Worm (Caenorhabditis elegans) whole organism, L4 larva: ENCODE measurements around the gene F13B6.3.

Experiments used
- D1046.2 ChIP-seq: fragments of 200-800 bp; sonication (Bioruptor generic); IDR thresholded peaks from 2 replicates; pipeline ENCODE4 v1.3.6; 2022; ENCODE audit warnings: missing genetic modification characterization, missing compliant biosample characterization
- F26F4.8 ChIP-seq: fragments of 200-800 bp; sonication (Bioruptor generic); conservative IDR thresholded peaks from 2 replicates; pipeline ENCODE4 v1.3.6; 2022; ENCODE audit warnings: missing genetic modification characterization, missing compliant biosample characterization
- F37D6.2 ChIP-seq: sonication (generic microtip); optimal IDR thresholded peaks from 2 replicates; lab custom pipeline; 2016; ENCODE audit warnings: mild to moderate bottlenecking, missing genetic modification characterization, missing compliant biosample characterization
- F49E8.2 ChIP-seq: sonication (generic microtip); optimal IDR thresholded peaks from 2 replicates; lab custom pipeline; 2016; ENCODE audit warnings: missing compliant biosample characterization, mild to moderate bottlenecking, missing genetic modification characterization, borderline replicate concordance
- T26A8.4 ChIP-seq: fragments of 200-800 bp; sonication (Bioruptor generic); IDR thresholded peaks from 2 replicates; pipeline ENCODE4 v1.3.6; 2022; ENCODE audit warnings: missing genetic modification characterization, missing compliant biosample characterization
- Y105C5A.15 ChIP-seq: fragments of 200-800 bp; sonication (Bioruptor generic); IDR thresholded peaks from 2 replicates; pipeline ENCODE4 v1.3.6; 2022; ENCODE audit warnings: missing genetic modification characterization, missing compliant biosample characterization
- Y75B8A.6 ChIP-seq: fragments of 200-800 bp; sonication (Bioruptor generic); IDR thresholded peaks from 2 replicates; pipeline ENCODE4 v1.3.6; 2022; ENCODE audit warnings: missing genetic modification reagents, missing genetic modification characterization, missing compliant biosample characterization
- aly-2 ChIP-seq: sonication (generic microtip); optimal IDR thresholded peaks from 2 replicates; lab custom pipeline; 2018; ENCODE audit warnings: missing biosample characterization, missing genetic modification characterization
- arid-1 ChIP-seq: fragments of 200-800 bp; sonication (Bioruptor generic); conservative IDR thresholded peaks from 2 replicates; pipeline ENCODE4 v1.3.6; 2022; ENCODE audit warnings: missing genetic modification reagents, missing genetic modification characterization, missing compliant biosample characterization
- attf-4 ChIP-seq: sonication (generic microtip); optimal IDR thresholded peaks from 3 replicates; lab custom pipeline; 2017; ENCODE audit warnings: missing biosample characterization, missing genetic modification characterization
- ceh-28 ChIP-seq: fragments of 150-350 bp; optimal IDR thresholded peaks from 2 replicates; lab custom pipeline; 2014; ENCODE audit warnings: missing biosample characterization, missing genetic modification reagents, missing genetic modification characterization
- ces-1 ChIP-seq: fragments of 150-350 bp; sonication (generic microtip); optimal IDR thresholded peaks from 4 replicates; lab custom pipeline; 2014; ENCODE audit warnings: missing biosample characterization, missing genetic modification reagents, missing genetic modification characterization
- ctbp-1 ChIP-seq: fragments of 200-800 bp; sonication (Bioruptor generic); IDR thresholded peaks from 2 replicates; pipeline ENCODE4 v1.3.6; 2022; ENCODE audit warnings: missing genetic modification reagents, missing genetic modification characterization, missing compliant biosample characterization
- daf-16 ChIP-seq, 3 experiments: sonication (generic microtip); optimal IDR thresholded peaks; 2 replicates each; lab custom pipeline; 2016 to 2017; ENCODE audit warnings: missing genetic modification characterization in 3 of 3, missing genetic modification reagents in 3 of 3, mild to moderate bottlenecking in 2 of 3, missing compliant biosample characterization in 2 of 3, missing biosample characterization in 1 of 3, moderate library complexity in 1 of 3
- daf-19 ChIP-seq: fragments of 200-800 bp; sonication (Bioruptor generic); conservative IDR thresholded peaks from 2 replicates; pipeline ENCODE4 v1.3.6; 2022; ENCODE audit warnings: missing genetic modification characterization, missing compliant biosample characterization
- dmd-9 ChIP-seq: fragments of 200-800 bp; sonication (Bioruptor generic); IDR thresholded peaks from 2 replicates; pipeline ENCODE4 v1.3.6; 2022; ENCODE audit warnings: missing genetic modification reagents, missing genetic modification characterization, missing compliant biosample characterization
- duxl-1 ChIP-seq: sonication (generic microtip); optimal IDR thresholded peaks from 2 replicates; lab custom pipeline; 2016; ENCODE audit warnings: mild to moderate bottlenecking, missing genetic modification characterization, moderate library complexity, missing compliant biosample characterization; ENCODE audit not compliant: poor library complexity
- dve-1 ChIP-seq: sonication (generic microtip); optimal IDR thresholded peaks from 2 replicates; lab custom pipeline; 2017; ENCODE audit warnings: antibody characterized with exemption, mild to moderate bottlenecking, missing genetic modification characterization, missing compliant biosample characterization; ENCODE audit not compliant: insufficient read depth
- egl-27 ChIP-seq: sonication (generic microtip); optimal IDR thresholded peaks from 3 replicates; lab custom pipeline; 2017; ENCODE audit warnings: missing biosample characterization, missing genetic modification reagents, missing genetic modification characterization
- hlh-30 ChIP-seq: sonication (generic microtip); optimal IDR thresholded peaks from 2 replicates; lab custom pipeline; 2017; ENCODE audit warnings: antibody characterized with exemption, mild to moderate bottlenecking, missing genetic modification characterization, missing compliant biosample characterization; ENCODE audit not compliant: insufficient read depth
- hmg-1.1 ChIP-seq: fragments of 200-800 bp; sonication (Bioruptor generic); IDR thresholded peaks from 2 replicates; pipeline ENCODE4 v1.3.6; 2022; ENCODE audit warnings: missing genetic modification reagents, missing genetic modification characterization, missing compliant biosample characterization
- jun-1 ChIP-seq: fragments of 150-350 bp; optimal IDR thresholded peaks from 2 replicates; lab custom pipeline; 2014; ENCODE audit warnings: missing biosample characterization, missing genetic modification reagents, missing genetic modification characterization
- lim-7 ChIP-seq: fragments of 200-800 bp; sonication (Bioruptor generic); IDR thresholded peaks from 2 replicates; pipeline ENCODE4 v1.3.6; 2022; ENCODE audit warnings: missing genetic modification characterization, missing compliant biosample characterization
- lin-1 ChIP-seq: fragments of 200-800 bp; sonication (Bioruptor generic); IDR thresholded peaks from 2 replicates; pipeline ENCODE4 v1.3.6; 2022; ENCODE audit warnings: missing genetic modification reagents, missing genetic modification characterization, missing compliant biosample characterization
- lin-15B ChIP-seq: fragments of 150-350 bp; sonication (generic microtip); optimal IDR thresholded peaks from 3 replicates; lab custom pipeline; 2014; ENCODE audit warnings: missing biosample characterization, missing genetic modification characterization
- lir-3 ChIP-seq: sonication (generic microtip); optimal IDR thresholded peaks from 2 replicates; lab custom pipeline; 2016; ENCODE audit warnings: mild to moderate bottlenecking, missing genetic modification characterization, missing compliant biosample characterization
- madf-5 ChIP-seq, 2 experiments: fragments of 200-800 bp; sonication (Bioruptor generic); IDR thresholded peaks; 2 replicates each; pipeline ENCODE4 v1.3.6; 2022; ENCODE audit warnings: missing compliant biosample characterization in 2 of 2, missing genetic modification characterization in 2 of 2
- madf-9 ChIP-seq: fragments of 200-800 bp; sonication (Bioruptor generic); conservative IDR thresholded peaks from 2 replicates; pipeline ENCODE4 v1.3.6; 2022; ENCODE audit warnings: missing genetic modification reagents, missing genetic modification characterization, missing compliant biosample characterization
- mdl-1 ChIP-seq, 2 experiments: fragments of 150-350 bp in 1 of 2; sonication (generic microtip) in 1 of 2; optimal IDR thresholded peaks; 2 replicates each; lab custom pipeline; 2014 to 2017; ENCODE audit warnings: missing biosample characterization in 2 of 2, missing genetic modification characterization in 2 of 2
- mep-1 ChIP-seq: fragments of 150-350 bp; sonication (generic microtip); optimal IDR thresholded peaks from 3 replicates; lab custom pipeline; 2014; ENCODE audit warnings: missing biosample characterization, missing genetic modification characterization
- mes-2 ChIP-seq: sonication (generic microtip); optimal IDR thresholded peaks from 2 replicates; lab custom pipeline; 2016; ENCODE audit warnings: missing genotype, mild to moderate bottlenecking, missing genetic modification characterization, missing compliant biosample characterization; ENCODE audit not compliant: poor library complexity, severe bottlenecking
- nhr-102 ChIP-seq: sonication (generic microtip); optimal IDR thresholded peaks from 2 replicates; lab custom pipeline; 2016; ENCODE audit warnings: mild to moderate bottlenecking, missing genetic modification characterization, moderate library complexity, missing compliant biosample characterization
- nhr-25 ChIP-seq: sonication (generic microtip); optimal IDR thresholded peaks from 2 replicates; lab custom pipeline; 2017; ENCODE audit warnings: missing genetic modification characterization, mild to moderate bottlenecking, missing compliant biosample characterization, antibody characterized with exemption, moderate library complexity, borderline replicate concordance; ENCODE audit not compliant: insufficient read depth
- nhr-42 ChIP-seq: fragments of 200-800 bp; sonication (Bioruptor generic); IDR thresholded peaks from 2 replicates; pipeline ENCODE4 v1.3.6; 2022; ENCODE audit warnings: missing genetic modification characterization, missing compliant biosample characterization
- nhr-48 ChIP-seq: sonication (generic microtip); optimal IDR thresholded peaks from 2 replicates; lab custom pipeline; 2016; ENCODE audit warnings: mild to moderate bottlenecking, missing genetic modification characterization, missing compliant biosample characterization
- nhr-6 ChIP-seq: fragments of 150-350 bp; optimal IDR thresholded peaks from 2 replicates; lab custom pipeline; 2014; ENCODE audit warnings: missing biosample characterization, missing genetic modification characterization
- set-16 ChIP-seq: fragments of 200-800 bp; sonication (Bioruptor generic); IDR thresholded peaks from 2 replicates; pipeline ENCODE4 v1.3.6; 2022; ENCODE audit warnings: missing genetic modification reagents, missing genetic modification characterization, missing compliant biosample characterization
- snpc-1.2 ChIP-seq: fragments of 200-800 bp; sonication (Bioruptor generic); IDR thresholded peaks from 2 replicates; pipeline ENCODE4 v1.3.6; 2022; ENCODE audit warnings: missing genetic modification reagents, missing genetic modification characterization, missing compliant biosample characterization
- snpc-4 ChIP-seq: fragments of 150-350 bp; optimal IDR thresholded peaks from 2 replicates; lab custom pipeline; 2014; ENCODE audit warnings: missing biosample characterization, missing genetic modification characterization
- spr-1 ChIP-seq: sonication (generic microtip); optimal IDR thresholded peaks from 2 replicates; lab custom pipeline; 2016; ENCODE audit warnings: mild to moderate bottlenecking, missing genetic modification characterization, missing compliant biosample characterization
- tra-1 ChIP-seq: fragments of 200-800 bp; sonication (Bioruptor generic); IDR thresholded peaks from 2 replicates; pipeline ENCODE4 v1.3.6; 2022; ENCODE audit warnings: missing genetic modification reagents, missing genetic modification characterization, missing compliant biosample characterization
- unc-130 ChIP-seq: sonication (generic microtip); optimal IDR thresholded peaks from 2 replicates; lab custom pipeline; 2016; ENCODE audit warnings: missing genetic modification reagents, missing genetic modification characterization, missing compliant biosample characterization
- unc-39 ChIP-seq: sonication (generic microtip); optimal IDR thresholded peaks from 2 replicates; lab custom pipeline; 2017; ENCODE audit warnings: missing biosample characterization, missing genetic modification characterization
- unc-62 ChIP-seq, 3 experiments: fragments of 150-350 bp in 1 of 3; sonication (generic microtip); optimal IDR thresholded peaks in 2 of 3; peaks in 1 of 3; 1 replicate in 1 of 3; 2 replicates in 2 of 3; lab custom pipeline; 2014 to 2017; ENCODE audit warnings: missing biosample characterization in 3 of 3, missing genetic modification characterization in 3 of 3, missing genetic modification reagents in 3 of 3, missing genotype in 1 of 3
- zfp-2 ChIP-seq: sonication (generic microtip); optimal IDR thresholded peaks from 2 replicates; lab custom pipeline; 2016; ENCODE audit warnings: mild to moderate bottlenecking, missing genetic modification characterization, missing compliant biosample characterization
- zip-11 ChIP-seq: fragments of 200-800 bp; sonication (Bioruptor generic); IDR thresholded peaks from 2 replicates; pipeline ENCODE4 v1.3.6; 2022; ENCODE audit warnings: missing genetic modification characterization, missing compliant biosample characterization
- ztf-11 ChIP-seq: fragments of 150-350 bp; optimal IDR thresholded peaks from 2 replicates; lab custom pipeline; 2014; ENCODE audit warnings: missing biosample characterization, missing genetic modification characterization
- ztf-7 ChIP-seq: fragments of 150-350 bp; optimal IDR thresholded peaks from 2 replicates; lab custom pipeline; 2014; ENCODE audit warnings: missing biosample characterization, missing genetic modification characterization

Gene F13B6.3

ce11 chrIV:7507841-7508509, 42.2 kb upstream of the F13B6.3 start, which contains the start of the genes vdac-1 and R05G6.5 (continued):
- TF ChIP-seq D1046.2 (no peak), Y105C5A.15 (no peak), nhr-25 (tag; lab: Kevin White, UChicago) (peak; percentile 84), unc-130 (GFP tag; lab: Kevin White, UChicago) (no peak), egl-27 (tag; lab: Kevin White, UChicago) (no peak), ctbp-1 (GFP tag; lab: Robert Waterston, UW) (peak; percentile 63; the same call in 1 of the 2 replicates), lin-15B (no peak), mes-2 (tag; lab: Kevin White, UChicago) (peak; percentile 82), hmg-1.1 (GFP tag; lab: Robert Waterston, UW) (peak; percentile 71), ztf-7 (peak; percentile 22), hlh-30 (tag; lab: Kevin White, UChicago) (peak; percentile 92), spr-1 (tag; lab: Kevin White, UChicago) (peak; percentile 16), daf-19 (no peak), duxl-1 (tag; lab: Kevin White, UChicago) (peak; percentile 16), ces-1 (no peak), jun-1 (tag; lab: Kevin White, UChicago) (no peak), aly-2 (tag; lab: Kevin White, UChicago) (no peak), dve-1 (tag; lab: Kevin White, UChicago) (peak; percentile 90), F37D6.2 (tag; lab: Kevin White, UChicago) (peak; percentile 13), tra-1 (GFP tag; lab: Robert Waterston, UW) (0 out of 2 replicates have a peak, but pooled peaks have one; percentile 49), unc-39 (no peak), lin-1 (GFP tag; lab: Robert Waterston, UW) (peak; percentile 65; the same call in 1 of the 2 replicates), mdl-1 (tag; optimal IDR thresholded peaks at IDR 0.05; lab: Kevin White, UChicago) (peak in 1 of 2 experiments; percentile 78), nhr-48 (peak; percentile 11), snpc-4 (tag; lab: Kevin White, UChicago) (no peak), madf-9 (GFP tag; lab: Robert Waterston, UW) (peak; percentile 65), mep-1 (peak; percentile 91), nhr-102 (tag; lab: Kevin White, UChicago) (peak; percentile 60), ceh-28 (tag; lab: Kevin White, UChicago) (no peak), ztf-11 (tag; lab: Kevin White, UChicago) (no peak), nhr-6 (tag; lab: Kevin White, UChicago) (peak; percentile 89), nhr-42 (GFP tag; lab: Robert Waterston, UW) (peak; percentile 71; the same call in 1 of the 2 replicates), attf-4 (tag; lab: Kevin White, UChicago) (no peak), zfp-2 (no peak), lim-7 (GFP tag; lab: Robert Waterston, UW) (peak; percentile 13; the same call in 1 of the 2 replicates), lir-3 (tag; lab: Kevin White, UChicago) (no peak), dmd-9 (GFP tag; lab: Robert Waterston, UW) (no peak), F26F4.8 (no peak), daf-16 (GFP tag; optimal IDR thresholded peaks at IDR 0.05; lab: Kevin White, UChicago) (peak in 1 of 2 experiments; percentile 2), daf-16 (tag; optimal IDR thresholded peaks at IDR 0.05; lab: Kevin White, UChicago) (peak; percentile 73), F49E8.2 (tag; lab: Kevin White, UChicago) (no peak), madf-5 (GFP tag; IDR thresholded peaks at IDR 0.05; lab: Robert Waterston, UW) (0 out of 4 replicates have a peak, but pooled peaks of 1 of the 2 experiments have one; percentile 51), Y75B8A.6 (GFP tag; lab: Robert Waterston, UW) (0 out of 2 replicates have a peak, but pooled peaks have one; percentile 18), snpc-1.2 (GFP tag; lab: Robert Waterston, UW) (no peak), arid-1 (GFP tag; lab: Robert Waterston, UW) (no peak), zip-11 (GFP tag; lab: Robert Waterston, UW) (no peak), set-16 (GFP tag; lab: Robert Waterston, UW) (no peak), unc-62 (GFP tag; optimal IDR thresholded peaks at IDR 0.05 in 1 of 2; lab: Kevin White, UChicago) (no peak), unc-62 (tag; optimal IDR thresholded peaks at IDR 0.05; lab: Kevin White, UChicago) (no peak), T26A8.4 (peak; percentile 59)
